Worm (Caenorhabditis elegans) whole organism, L1 larva: Measurements from ENCODE around the gene ZK856.6.

Experiments used
- C16A3.4 ChIP-seq: fragments of 150-350 bp; optimal IDR thresholded peaks from 2 replicates; lab custom pipeline; 2014; ENCODE audit warnings: missing biosample characterization, missing genetic modification characterization
- aha-1 ChIP-seq: fragments of 150-350 bp; optimal IDR thresholded peaks from 2 replicates; lab custom pipeline; 2014; ENCODE audit warnings: missing biosample characterization, missing genetic modification characterization
- alr-1 ChIP-seq: fragments of 200-800 bp; sonication (Bioruptor generic); optimal IDR thresholded peaks from 2 replicates; lab custom pipeline; 2018; ENCODE audit warnings: borderline replicate concordance, mild to moderate bottlenecking, missing genetic modification characterization, missing compliant biosample characterization
- blmp-1 ChIP-seq: fragments of 150-350 bp; optimal IDR thresholded peaks from 2 replicates; lab custom pipeline; 2014; ENCODE audit warnings: missing biosample characterization, missing genetic modification characterization
- ceh-8 ChIP-seq: fragments of 200-800 bp; sonication (Bioruptor generic); optimal IDR thresholded peaks from 2 replicates; lab custom pipeline; 2018; ENCODE audit warnings: mild to moderate bottlenecking, missing genetic modification characterization, moderate library complexity, missing compliant biosample characterization
- ceh-88 ChIP-seq: fragments of 200-800 bp; sonication (Bioruptor generic); IDR thresholded peaks from 2 replicates; pipeline ENCODE4 v1.3.6; 2022; ENCODE audit warnings: missing genetic modification characterization, missing compliant biosample characterization
- dsc-1 ChIP-seq: sonication (generic microtip); optimal IDR thresholded peaks from 2 replicates; lab custom pipeline; 2016; ENCODE audit warnings: mild to moderate bottlenecking, missing genetic modification characterization, missing compliant biosample characterization
- efl-1 ChIP-seq, 4 experiments: fragments of 150-350 bp; optimal IDR thresholded peaks in 3 of 4; peaks in 1 of 4; 1 replicate in 1 of 4; 2 replicates in 3 of 4; lab custom pipeline; 2014; ENCODE audit warnings: missing biosample characterization in 2 of 4, missing genetic modification characterization in 2 of 4, missing genetic modification reagents in 2 of 4
- efl-3 ChIP-seq: fragments of 200-800 bp; sonication (Bioruptor generic); optimal IDR thresholded peaks from 2 replicates; lab custom pipeline; 2018; ENCODE audit warnings: mild to moderate bottlenecking, missing genetic modification characterization, missing compliant biosample characterization
- egl-27 ChIP-seq, 2 experiments: fragments of 150-350 bp in 1 of 2; sonication (generic microtip); optimal IDR thresholded peaks; 3 replicates each; lab custom pipeline; 2017 to 2018; ENCODE audit warnings: missing biosample characterization in 2 of 2, missing genetic modification characterization in 2 of 2, missing genetic modification reagents in 2 of 2
- elt-2 ChIP-seq: sonication (generic microtip); optimal IDR thresholded peaks from 2 replicates; lab custom pipeline; 2016; ENCODE audit warnings: missing genetic modification characterization, mild to moderate bottlenecking, inconsistent platforms, missing compliant biosample characterization, missing genetic modification reagents
- ets-5 ChIP-seq: fragments of 200-800 bp; sonication (Bioruptor generic); IDR thresholded peaks from 2 replicates; pipeline ENCODE4 v1.3.6; 2022; ENCODE audit warnings: missing genetic modification characterization, missing compliant biosample characterization
- fos-1 ChIP-seq: fragments of 150-350 bp; optimal IDR thresholded peaks from 2 replicates; lab custom pipeline; 2014; ENCODE audit warnings: missing biosample characterization, missing genetic modification characterization
- irx-1 ChIP-seq: sonication (generic microtip); optimal IDR thresholded peaks from 2 replicates; lab custom pipeline; 2016; ENCODE audit warnings: missing genetic modification characterization, missing compliant biosample characterization
- isw-1 ChIP-seq: fragments of 200-800 bp; sonication (Bioruptor generic); IDR thresholded peaks from 2 replicates; pipeline ENCODE4 v1.3.6; 2022; ENCODE audit warnings: missing genetic modification characterization, missing compliant biosample characterization
- lin-13 ChIP-seq: fragments of 150-350 bp; optimal IDR thresholded peaks from 2 replicates; lab custom pipeline; 2014; ENCODE audit warnings: missing biosample characterization, missing genetic modification reagents, missing genetic modification characterization
- lin-35 ChIP-seq, 2 experiments: fragments of 150-350 bp; optimal IDR thresholded peaks; 2 replicates each; lab custom pipeline; 2014; ENCODE audit warnings: missing biosample characterization in 2 of 2, missing genetic modification characterization in 2 of 2, missing genetic modification reagents in 2 of 2
- lin-39 ChIP-seq: fragments of 150-350 bp; optimal IDR thresholded peaks from 2 replicates; lab custom pipeline; 2014; ENCODE audit warnings: missing biosample characterization, missing genetic modification reagents, missing genetic modification characterization
- lsy-2 ChIP-seq, 2 experiments: fragments of 150-350 bp; optimal IDR thresholded peaks; 2 replicates each; lab custom pipeline; 2014; ENCODE audit warnings: missing biosample characterization in 2 of 2, missing genetic modification characterization in 2 of 2
- mef-2 ChIP-seq: fragments of 150-350 bp; optimal IDR thresholded peaks from 2 replicates; lab custom pipeline; 2014; ENCODE audit warnings: missing biosample characterization, missing genetic modification characterization
- nhr-12 ChIP-seq: sonication (generic microtip); optimal IDR thresholded peaks from 2 replicates; lab custom pipeline; 2017; ENCODE audit warnings: missing biosample characterization, missing genetic modification characterization
- nhr-47 ChIP-seq: sonication (generic microtip); optimal IDR thresholded peaks from 2 replicates; lab custom pipeline; 2016; ENCODE audit warnings: mild to moderate bottlenecking, missing genetic modification characterization, moderate library complexity, missing compliant biosample characterization
- nhr-71 ChIP-seq: sonication (generic microtip); optimal IDR thresholded peaks from 2 replicates; lab custom pipeline; 2016; ENCODE audit warnings: mild to moderate bottlenecking, missing genetic modification characterization, moderate library complexity, missing compliant biosample characterization
- nhr-85 ChIP-seq: sonication (generic microtip); peaks from one replicate; lab custom pipeline; 2016; ENCODE audit warnings: missing genetic modification characterization, inconsistent platforms, missing compliant biosample characterization
- pag-3 ChIP-seq: sonication (generic microtip); optimal IDR thresholded peaks from 2 replicates; lab custom pipeline; 2017; ENCODE audit warnings: missing genetic modification characterization, mild to moderate bottlenecking, missing compliant biosample characterization, antibody characterized with exemption, borderline replicate concordance; ENCODE audit not compliant: insufficient read depth
- pax-3 ChIP-seq: fragments of 200-800 bp; sonication (Bioruptor generic); optimal IDR thresholded peaks from 2 replicates; lab custom pipeline; 2018; ENCODE audit warnings: mild to moderate bottlenecking, missing genetic modification characterization, moderate library complexity, missing compliant biosample characterization
- rnt-1 ChIP-seq: sonication (generic microtip); optimal IDR thresholded peaks from 2 replicates; lab custom pipeline; 2016; ENCODE audit warnings: mild to moderate bottlenecking, missing genetic modification characterization, moderate library complexity, missing compliant biosample characterization
- skn-1 ChIP-seq: fragments of 150-350 bp; optimal IDR thresholded peaks from 2 replicates; lab custom pipeline; 2014; ENCODE audit warnings: missing biosample characterization, missing genetic modification characterization
- sox-4 ChIP-seq: sonication (generic microtip); optimal IDR thresholded peaks from 2 replicates; lab custom pipeline; 2016; ENCODE audit warnings: missing genetic modification characterization, missing compliant biosample characterization
- sptf-1 ChIP-seq: fragments of 150-350 bp; optimal IDR thresholded peaks from 2 replicates; lab custom pipeline; 2014; ENCODE audit warnings: missing biosample characterization, missing genetic modification characterization
- swsn-7 ChIP-seq: sonication (generic microtip); optimal IDR thresholded peaks from 2 replicates; lab custom pipeline; 2016; ENCODE audit warnings: missing genetic modification characterization, missing compliant biosample characterization
- tlp-1 ChIP-seq: fragments of 150-350 bp; optimal IDR thresholded peaks from 2 replicates; lab custom pipeline; 2014; ENCODE audit warnings: missing biosample characterization, missing genetic modification characterization
- unc-30 ChIP-seq: sonication (generic microtip); optimal IDR thresholded peaks from 2 replicates; lab custom pipeline; 2017; ENCODE audit warnings: missing biosample characterization, missing genetic modification characterization
- unc-62 ChIP-seq: fragments of 150-350 bp; optimal IDR thresholded peaks from 2 replicates; lab custom pipeline; 2014; ENCODE audit warnings: missing biosample characterization, missing genetic modification reagents, missing genetic modification characterization
- unc-86 ChIP-seq: sonication (generic microtip); optimal IDR thresholded peaks from 2 replicates; lab custom pipeline; 2016; ENCODE audit warnings: missing genetic modification characterization, missing compliant biosample characterization
- xbp-1 ChIP-seq: sonication (generic microtip); optimal IDR thresholded peaks from 2 replicates; lab custom pipeline; 2016; ENCODE audit warnings: missing genetic modification characterization, missing compliant biosample characterization
- zag-1 ChIP-seq: fragments of 150-350 bp; optimal IDR thresholded peaks from 2 replicates; lab custom pipeline; 2014; ENCODE audit warnings: missing biosample characterization, missing genetic modification characterization

ZK856.6 gene

DNA sequence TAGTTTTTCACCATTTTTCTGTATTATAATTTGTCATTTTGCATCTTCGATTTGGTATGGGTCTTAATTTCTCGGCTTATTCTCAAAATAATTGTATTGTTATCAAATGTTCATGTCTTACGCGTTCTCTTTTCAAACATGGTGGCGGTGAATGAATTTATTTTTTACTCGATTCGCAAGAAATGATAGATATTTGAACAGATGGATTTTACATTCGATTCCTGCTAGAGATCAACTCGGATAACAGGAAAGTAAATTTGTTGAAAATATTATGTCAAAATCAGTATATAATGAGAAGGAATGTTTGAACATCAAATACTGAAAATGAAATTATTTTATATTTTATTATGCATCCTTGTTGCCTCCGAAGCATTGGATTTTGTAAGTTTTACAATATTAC, 15.5 kb upstream of the ZK856.6 start, which contains the start of gene ZK856.4:
Gene ZK856.4 (plus strand): TSS at position 301 of the 400 bp plus-strand sequence.
- TF ChIP-seq efl-3 (GFP tag; lab: Kevin White, UChicago) (no peak), dsc-1 (no peak), pax-3 (tag; lab: Kevin White, UChicago) (no peak), isw-1 (GFP tag; lab: Robert Waterston, UW) (no peak), sptf-1 (tag; lab: Kevin White, UChicago) (no peak)

DNA sequence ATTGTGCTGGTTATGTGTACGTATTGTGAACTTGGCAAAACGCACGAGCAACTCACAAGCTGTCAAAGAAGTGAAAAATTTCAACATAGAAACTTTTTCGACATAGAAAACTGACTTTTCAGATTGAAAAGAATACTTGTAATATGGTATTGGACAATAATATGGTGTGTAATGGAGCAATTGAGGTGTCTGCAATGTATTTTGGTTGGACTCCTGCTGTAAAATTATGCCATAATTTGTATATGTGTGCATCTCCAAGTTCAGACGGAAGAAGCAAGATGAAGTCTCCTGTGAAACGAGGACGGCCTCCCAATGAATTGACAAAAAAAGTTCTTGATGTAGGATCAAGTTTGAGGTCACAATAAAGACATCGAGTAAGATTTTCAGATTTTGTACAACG, 14.7 kb upstream of the ZK856.6 start:
- TF ChIP-seq nhr-12 (no peak), tlp-1 (no peak)
- TF ChIP-seq, all 84 proteins: peak for 0

DNA sequence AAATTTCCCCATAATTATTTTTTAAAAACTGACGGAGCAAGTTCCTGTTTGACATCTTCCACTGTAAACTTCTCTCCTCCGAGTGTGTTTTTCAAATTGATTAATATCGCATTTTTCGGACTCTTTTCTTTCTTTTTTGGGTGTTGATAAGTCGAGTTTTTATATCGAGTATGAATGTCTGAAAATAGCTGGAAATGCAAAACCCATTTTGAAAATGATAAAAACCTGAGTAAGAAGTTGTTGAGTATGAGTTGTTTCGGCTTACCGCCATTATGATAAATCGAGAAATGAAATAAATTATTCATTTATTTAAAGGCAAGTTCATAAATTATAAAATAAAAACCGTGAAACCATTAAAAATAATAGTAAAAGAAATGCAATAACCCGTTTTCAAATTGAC, 12.8 kb upstream of the ZK856.6 start, which contains the start of gene ZK856.18:
Gene ZK856.18 (minus strand): TSS at position 289 of the 400 bp plus-strand sequence.
- no peak for TF ChIP-seq xbp-1 (tag; lab: Kevin White, UChicago)
- TF ChIP-seq ets-5, result no peak
- no peak for TF ChIP-seq unc-62 (GFP tag; lab: Kevin White, UChicago)

DNA sequence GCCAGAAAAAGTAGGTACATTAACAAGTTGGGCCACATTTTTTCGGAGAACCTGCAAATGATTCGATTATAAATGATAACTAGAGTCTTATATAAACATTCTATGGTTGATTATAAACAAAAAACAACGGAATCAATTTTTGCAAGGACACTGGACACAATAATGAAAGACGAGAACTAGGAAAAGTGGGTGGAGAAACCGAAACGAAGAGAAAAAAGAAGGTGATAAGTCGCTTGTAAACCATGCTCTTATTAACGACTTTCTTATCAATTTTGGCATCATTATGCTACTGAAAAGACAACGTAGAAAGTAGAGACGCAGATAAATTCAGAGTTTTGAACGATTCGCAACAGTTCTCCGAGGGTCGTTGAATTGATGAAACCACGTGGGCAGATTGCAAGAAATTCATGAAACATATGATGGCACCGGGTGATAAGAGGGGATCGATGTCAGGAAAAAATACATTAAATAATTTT, 8.4 kb upstream of the ZK856.6 start, which contains the start of gene ZK856.5:
Gene ZK856.5 (minus strand): TSS at position 51 of the 476 bp plus-strand sequence.
- TF ChIP-seq fos-1 (tag; lab: Kevin White, UChicago) (no peak), mef-2 (tag; lab: Kevin White, UChicago) (no peak), pag-3 (tag; lab: Kevin White, UChicago) (no peak), nhr-71 (tag; lab: Kevin White, UChicago) (peak; percentile 22), zag-1 (tag; lab: Kevin White, UChicago) (no peak), lsy-2 (tag; optimal IDR thresholded peaks at IDR 0.05; lab: Kevin White, UChicago) (no peak), ceh-8 (GFP tag; lab: Kevin White, UChicago) (no peak), nhr-85 (tag; lab: Kevin White, UChicago) (peak; percentile 58), lin-35 (GFP tag; optimal IDR thresholded peaks at IDR 0.05; lab: Kevin White, UChicago) (peak in 1 of 2 experiments; percentile 37), efl-1 (optimal IDR thresholded peaks at IDR 0.05; lab: Kevin White, UChicago) (no peak), efl-1 (GFP tag; optimal IDR thresholded peaks at IDR 0.05 in 1 of 2; lab: Kevin White, UChicago) (peak in 1 of 2 experiments; percentile 66), egl-27 (tag; optimal IDR thresholded peaks at IDR 0.05; lab: Kevin White, UChicago) (no peak), elt-2 (tag; lab: Kevin White, UChicago) (peak; percentile 90), nhr-47 (tag; lab: Kevin White, UChicago) (no peak), aha-1 (tag; lab: Kevin White, UChicago) (no peak)

DNA sequence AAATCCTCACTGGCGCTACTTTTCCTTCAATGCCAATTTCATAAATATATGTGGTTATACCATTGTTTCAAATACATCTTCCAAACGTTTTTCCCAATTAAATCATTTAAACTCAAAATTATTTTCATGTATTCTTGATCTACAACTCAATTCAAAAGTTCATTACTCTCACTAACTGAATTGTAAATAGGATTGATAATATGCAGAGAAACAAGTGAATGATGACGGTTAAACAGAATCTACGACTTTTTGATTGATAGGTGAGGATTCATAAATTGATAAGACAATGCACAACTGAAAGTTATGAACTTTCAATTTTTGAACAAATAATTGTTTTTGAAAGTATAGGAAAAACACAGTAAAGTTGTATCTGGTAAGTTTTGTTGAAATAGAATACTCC, 7.2 kb upstream of the ZK856.6 start:
- TF ChIP-seq blmp-1 (tag; lab: Kevin White, UChicago), result no peak
- no peak for TF ChIP-seq alr-1 (tag; lab: Kevin White, UChicago)
- TF ChIP-seq sptf-1 (tag; lab: Kevin White, UChicago), result no peak
- TF ChIP-seq unc-86 (tag; lab: Kevin White, UChicago), result no peak
- no peak for TF ChIP-seq rnt-1 (tag; lab: Kevin White, UChicago)
- no peak for TF ChIP-seq swsn-7 (tag; lab: Kevin White, UChicago)
- TF ChIP-seq unc-62 (GFP tag; lab: Kevin White, UChicago), result no peak
- TF ChIP-seq skn-1, result no peak
- TF ChIP-seq irx-1 (tag; lab: Kevin White, UChicago), result no peak
- no peak for TF ChIP-seq unc-30
- no peak for TF ChIP-seq nhr-71 (tag; lab: Kevin White, UChicago)
- TF ChIP-seq lin-13 (GFP tag; lab: Kevin White, UChicago), result no peak
- TF ChIP-seq ceh-88 (GFP tag; lab: Robert Waterston, UW), result no peak
- TF ChIP-seq sox-4 (tag; lab: Kevin White, UChicago), result no peak
- TF ChIP-seq lin-39, result no peak
- no peak for TF ChIP-seq C16A3.4 (tag; lab: Kevin White, UChicago)
- TF ChIP-seq elt-2 (tag; lab: Kevin White, UChicago), result no peak
